Worm (Caenorhabditis elegans) whole organism, mixed stage, embryonic: ENCODE results near the gene W01B6.3.

Experiments
- blmp-1 ChIP-seq: fragments of 150-350 bp; optimal IDR thresholded peaks from 2 replicates; lab custom pipeline; 2014; ENCODE audit warnings: missing biosample characterization, missing genetic modification characterization
- ces-1 ChIP-seq: fragments of 150-350 bp; optimal IDR thresholded peaks from 2 replicates; lab custom pipeline; 2014; ENCODE audit warnings: missing biosample characterization, missing genetic modification reagents, missing genetic modification characterization
- lin-13 ChIP-seq: fragments of 150-350 bp; optimal IDR thresholded peaks from 2 replicates; lab custom pipeline; 2014; ENCODE audit warnings: missing biosample characterization, missing genetic modification characterization
- mep-1 ChIP-seq: fragments of 150-350 bp; optimal IDR thresholded peaks from 2 replicates; lab custom pipeline; 2017; ENCODE audit warnings: missing biosample characterization, missing genetic modification reagents, missing genetic modification characterization, inconsistent platforms
- sptf-1 ChIP-seq: sonication (generic microtip); optimal IDR thresholded peaks from 2 replicates; lab custom pipeline; 2017; ENCODE audit warnings: mild to moderate bottlenecking, missing genetic modification characterization, moderate library complexity, missing compliant biosample characterization

DNA sequence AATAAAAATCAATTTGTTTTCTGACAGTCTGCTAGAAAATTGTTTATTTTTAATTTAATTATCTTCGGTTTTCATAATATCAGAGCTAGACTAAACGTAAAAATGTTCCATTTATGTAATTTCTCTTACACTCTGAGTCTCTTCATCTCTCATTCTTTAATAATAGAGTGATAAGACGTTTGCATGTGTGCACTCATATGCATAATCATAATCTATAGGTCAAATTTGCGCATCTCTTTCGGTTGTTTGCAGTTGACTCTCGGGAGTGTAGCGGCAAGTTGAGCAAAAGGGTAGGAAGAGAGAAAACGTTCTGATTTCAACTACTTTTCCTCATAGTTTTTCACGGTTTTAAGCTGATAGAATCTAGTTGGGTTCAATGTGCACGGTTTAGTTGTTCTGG lies 6.0 kb downstream of the W01B6.3 start:
- TF ChIP-seq ces-1 (GFP tag; lab: Kevin White, UChicago) (no peak), lin-13 (tag; lab: Kevin White, UChicago) (no peak), mep-1 (tag; lab: Kevin White, UChicago) (no peak), blmp-1 (no peak), sptf-1 (tag; lab: Kevin White, UChicago) (no peak)
